Fruit fly (Drosophila melanogaster): Measurements from ENCODE around the gene CG7049.

CG7049 gene

DNA sequence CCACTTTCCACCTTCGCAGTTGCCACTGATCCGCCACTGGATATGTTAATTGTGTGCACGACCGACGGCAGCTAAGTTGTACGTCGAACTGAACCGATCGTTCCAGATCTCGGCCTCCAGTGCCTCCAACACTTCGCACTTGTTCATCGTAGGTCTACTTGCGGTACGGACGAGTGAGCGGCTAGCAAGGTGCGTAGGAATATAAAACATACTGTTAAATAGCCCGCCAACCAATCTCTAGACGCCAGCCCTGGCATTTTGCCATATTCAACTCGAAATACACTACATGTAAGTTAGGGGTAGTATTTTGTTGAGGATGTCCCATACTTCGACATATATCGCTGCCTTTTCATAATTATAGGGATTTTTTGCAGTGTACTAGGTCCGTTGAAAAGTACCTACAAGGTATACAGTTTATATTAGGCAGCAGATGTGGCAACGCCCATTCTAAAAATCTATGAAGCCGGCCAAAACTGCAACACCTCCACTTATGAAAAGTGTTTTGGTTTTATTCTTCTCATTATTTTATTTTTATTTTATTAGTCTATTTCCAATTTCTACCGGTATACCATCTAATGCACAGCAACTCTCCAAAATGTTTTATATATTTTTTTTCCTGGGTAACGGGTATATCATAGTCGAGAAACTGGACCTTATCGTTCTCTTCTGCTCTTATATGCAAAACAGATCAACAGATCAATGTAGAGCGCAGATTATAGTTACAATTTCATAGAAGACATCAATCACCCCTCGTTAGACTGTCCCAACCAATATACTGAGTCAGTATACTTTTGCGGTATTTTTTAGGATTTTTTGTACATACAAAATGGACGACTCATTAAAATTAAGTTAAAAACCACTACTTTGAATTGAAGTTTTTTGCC lies 47.2 kb upstream of the CG7049 start, which contains the start of the genes pyx and CG33229 (continued):
- TF ChIP-seq CG16779 (GFP tag; IDR thresholded peaks at IDR 0.05) (peak; percentile 85), HLH4C (GFP tag; IDR thresholded peaks at IDR 0.05; ENCODE audit: partially characterized antibody) (0 out of 3 replicates have a peak, but pooled peaks have one; percentile 46), pan (optimal IDR thresholded peaks at IDR 0.05) (no peak), pan (GFP tag; optimal IDR thresholded peaks at IDR 0.05 in 1 of 2, IDR thresholded peaks at IDR 0.05 in 1 of 2) (peak in 1 of 2 experiments; percentile 70), CG11696 (GFP tag; IDR thresholded peaks at IDR 0.05) (peak; percentile 71), pb (GFP tag; optimal IDR thresholded peaks at IDR 0.05) (peak; percentile 44), zen (tag; optimal IDR thresholded peaks at IDR 0.05) (peak; percentile 77), Hand (GFP tag; optimal IDR thresholded peaks at IDR 0.05) (peak; percentile 63), mirr (GFP tag; optimal IDR thresholded peaks at IDR 0.05) (peak; percentile 64), Meics (GFP tag; optimal IDR thresholded peaks at IDR 0.05) (peak; percentile 89), CG10979 (tag; optimal IDR thresholded peaks at IDR 0.05) (peak; percentile 73), CG34224 (GFP tag; IDR thresholded peaks at IDR 0.05; ENCODE audit: partially characterized antibody) (no peak), Poxn (GFP tag; IDR thresholded peaks at IDR 0.05) (peak; percentile 40; the same call in 1 of the 2 replicates), gsb (GFP tag; IDR thresholded peaks at IDR 0.05) (peak; percentile 75), CG12104 (GFP tag; optimal IDR thresholded peaks at IDR 0.05) (peak; percentile 90), Antp (GFP tag; optimal IDR thresholded peaks at IDR 0.05) (peak; percentile 80), lilli (GFP tag; optimal IDR thresholded peaks at IDR 0.05) (peak; percentile 92), insv (GFP tag; optimal IDR thresholded peaks at IDR 0.05) (peak in 1 of 2 experiments; percentile 57), Atf-2 (GFP tag; optimal IDR thresholded peaks at IDR 0.05) (peak; percentile 78), CG42726 (GFP tag; IDR thresholded peaks at IDR 0.05; ENCODE audit: partially characterized antibody) (no peak), Sry-δ (GFP tag; optimal IDR thresholded peaks at IDR 0.05) (peak; percentile 49), CG11398 (GFP tag; optimal IDR thresholded peaks at IDR 0.05) (no peak), CoRest (tag; optimal IDR thresholded peaks at IDR 0.05) (peak; percentile 94), eve (GFP tag; optimal IDR thresholded peaks at IDR 0.05) (no peak), twi (tag; optimal IDR thresholded peaks at IDR 0.05) (peak; percentile 77)

DNA sequence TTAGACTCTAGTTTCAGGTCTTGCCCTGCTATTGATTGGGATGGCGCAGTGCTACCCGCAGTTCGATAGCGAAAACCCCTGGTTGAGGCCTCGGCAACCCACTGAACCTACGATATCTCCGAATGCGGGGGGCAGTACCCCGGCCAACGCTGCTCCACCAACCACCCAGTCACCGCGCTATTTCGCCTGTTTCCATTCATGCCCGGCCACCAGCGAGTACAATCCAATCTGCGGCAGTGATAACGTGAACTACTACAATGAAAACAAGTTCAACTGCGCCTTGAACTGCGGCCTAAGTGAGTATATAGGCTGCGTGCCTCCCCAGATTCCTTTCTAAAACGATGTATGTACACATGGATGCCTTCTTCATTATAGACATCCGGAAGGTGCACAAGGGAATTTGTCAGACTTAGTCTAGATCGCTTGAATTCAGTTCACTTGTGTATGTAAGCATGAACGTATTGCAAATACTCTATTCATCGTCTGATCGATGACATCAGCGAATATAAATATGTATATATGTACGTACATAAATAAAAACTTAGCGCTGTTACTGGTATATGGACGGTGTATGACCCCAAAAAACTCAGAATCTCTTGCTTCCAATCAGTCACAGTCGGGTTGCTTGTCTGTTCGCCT lies 41.6 kb upstream of the CG7049 start, which contains the start of gene CG13877:
Gene CG13877 (plus strand): TSS at position 589 of the 639 bp plus-strand sequence.
- TF ChIP-seq CG34376 (GFP tag; optimal IDR thresholded peaks at IDR 0.05) (peak; percentile 11), Med (GFP tag) (peak; percentile 6), Hr3 (GFP tag; optimal IDR thresholded peaks at IDR 0.05) (no peak), sug (tag; optimal IDR thresholded peaks at IDR 0.05) (peak; percentile 79)

DNA sequence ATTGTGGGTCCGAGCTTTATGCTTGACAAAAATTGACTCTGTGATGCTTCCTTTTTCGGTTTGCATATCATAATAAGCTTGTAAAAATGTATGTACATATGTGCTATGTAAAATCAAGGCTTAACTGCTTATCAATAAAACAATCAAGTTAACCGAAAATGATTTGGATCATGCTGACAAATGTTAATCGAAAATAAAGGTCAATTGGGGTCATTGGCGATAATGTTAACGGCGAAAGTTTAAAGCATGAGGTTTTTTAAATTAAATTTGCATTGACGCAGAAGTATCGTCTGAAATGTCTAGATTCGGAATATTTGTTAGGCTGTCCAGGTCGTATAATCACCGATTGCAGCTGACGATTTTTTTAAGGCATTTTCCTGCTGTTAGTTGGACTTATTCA lies 40.3 kb upstream of the CG7049 start, which contains the start of gene Kaz1-ORFB:
Gene Kaz1-ORFB (plus strand): TSS at position 301 of the 400 bp plus-strand sequence.
- TF ChIP-seq B-H2 (GFP tag; optimal IDR thresholded peaks at IDR 0.05), result no peak
- no peak for TF ChIP-seq D19B (GFP tag; optimal IDR thresholded peaks at IDR 0.05)
- no peak for TF ChIP-seq Hr51 (GFP tag; optimal IDR thresholded peaks at IDR 0.05)
- TF ChIP-seq CG6254 (GFP tag; optimal IDR thresholded peaks at IDR 0.05), result no peak
